Worm (Caenorhabditis elegans) whole organism, early embryonic: Measurements from ENCODE around the gene C15B12.4.

Experiments used
- B0310.2 ChIP-seq: sonication (generic microtip); optimal IDR thresholded peaks from 2 replicates; lab custom pipeline; 2016; ENCODE audit warnings: mild to moderate bottlenecking, missing genetic modification characterization, missing compliant biosample characterization
- F13C5.2 ChIP-seq: sonication (generic microtip); optimal IDR thresholded peaks from 2 replicates; lab custom pipeline; 2017; ENCODE audit warnings: mild to moderate bottlenecking, missing genetic modification characterization, inconsistent platforms, missing compliant biosample characterization
- aly-1 ChIP-seq: sonication (generic microtip); optimal IDR thresholded peaks from 2 replicates; lab custom pipeline; 2016; ENCODE audit warnings: missing genetic modification characterization, missing compliant biosample characterization
- ama-1 ChIP-seq: fragments of 150-350 bp; optimal IDR thresholded peaks from 2 replicates; lab custom pipeline; 2014
- ceh-13 ChIP-seq: fragments of 200-800 bp; sonication (Bioruptor generic); optimal IDR thresholded peaks from 2 replicates; lab custom pipeline; 2018; ENCODE audit warnings: mild to moderate bottlenecking, missing genetic modification characterization, missing compliant biosample characterization
- ceh-36 ChIP-seq: sonication (generic microtip); optimal IDR thresholded peaks from 2 replicates; lab custom pipeline; 2016; ENCODE audit warnings: missing genetic modification characterization, inconsistent platforms, missing compliant biosample characterization
- ets-7 ChIP-seq: sonication (generic microtip); optimal IDR thresholded peaks from 2 replicates; lab custom pipeline; 2016; ENCODE audit warnings: missing genotype, missing genetic modification characterization, missing compliant biosample characterization
- flt-1 ChIP-seq: fragments of 200-800 bp; sonication (Bioruptor generic); IDR thresholded peaks from 2 replicates; pipeline ENCODE4 v1.3.6; 2022; ENCODE audit warnings: missing genetic modification characterization, missing compliant biosample characterization
- hmbx-1 ChIP-seq: sonication (generic microtip); optimal IDR thresholded peaks from 2 replicates; lab custom pipeline; 2016; ENCODE audit warnings: mild to moderate bottlenecking, missing genetic modification characterization, missing compliant biosample characterization
- hmg-4 ChIP-seq: fragments of 200-800 bp; sonication (Bioruptor generic); optimal IDR thresholded peaks from 2 replicates; lab custom pipeline; 2018; ENCODE audit warnings: mild to moderate bottlenecking, missing genetic modification characterization, missing compliant biosample characterization
- hnd-1 ChIP-seq: sonication (generic microtip); optimal IDR thresholded peaks from 2 replicates; lab custom pipeline; 2016; ENCODE audit warnings: missing genetic modification characterization, missing compliant biosample characterization
- pes-1 ChIP-seq: fragments of 200-800 bp; sonication (Bioruptor generic); IDR thresholded peaks from 2 replicates; pipeline ENCODE4 v1.3.6; 2022; ENCODE audit warnings: missing genetic modification reagents, missing genetic modification characterization, missing compliant biosample characterization
- scrt-1 ChIP-seq: fragments of 200-800 bp; sonication (Bioruptor generic); IDR thresholded peaks from 2 replicates; pipeline ENCODE4 v1.3.6; 2022; ENCODE audit warnings: missing genetic modification characterization, missing compliant biosample characterization
- sea-1 ChIP-seq: fragments of 200-800 bp; sonication (Bioruptor generic); conservative IDR thresholded peaks from 2 replicates; pipeline ENCODE4 v1.3.6; 2022; ENCODE audit warnings: missing genetic modification characterization, missing compliant biosample characterization
- tbx-11 ChIP-seq: fragments of 200-800 bp; sonication (Bioruptor generic); IDR thresholded peaks from 2 replicates; pipeline ENCODE4 v1.3.6; 2022; ENCODE audit warnings: missing genetic modification characterization, missing compliant biosample characterization
- tbx-37 ChIP-seq: fragments of 200-800 bp; sonication (Bioruptor generic); conservative IDR thresholded peaks from 2 replicates; pipeline ENCODE4 v1.3.6; 2022; ENCODE audit warnings: missing genetic modification reagents, missing genetic modification characterization, missing compliant biosample characterization
- tra-4 ChIP-seq: sonication (generic microtip); optimal IDR thresholded peaks from 2 replicates; lab custom pipeline; 2017; ENCODE audit warnings: missing genetic modification characterization, missing compliant biosample characterization

C15B12.4 gene

ce11 chrX:6503148-6503547 lies 29.6 kb upstream of the C15B12.4 start:
- TF ChIP-seq sea-1 (GFP tag; lab: Robert Waterston, UW) (no peak), tbx-11 (no peak)

- TF ChIP-seq ceh-13 (GFP tag; lab: Kevin White, UChicago): no peak
- TF ChIP-seq B0310.2: no peak
- TF ChIP-seq aly-1 (tag; lab: Kevin White, UChicago): no peak
- TF ChIP-seq flt-1 (GFP tag; lab: Robert Waterston, UW): no peak
- no peak for TF ChIP-seq pes-1 (GFP tag; lab: Robert Waterston, UW)
- TF ChIP-seq hmg-4: no peak
- TF ChIP-seq hmbx-1 (tag; lab: Kevin White, UChicago): no peak
- TF ChIP-seq hnd-1: no peak
- TF ChIP-seq F13C5.2 (tag; lab: Kevin White, UChicago): no peak
- TF ChIP-seq tbx-11: no peak
- TF ChIP-seq tra-4 (tag; lab: Kevin White, UChicago): no peak
- no peak for TF ChIP-seq tbx-37 (GFP tag; lab: Robert Waterston, UW)
- TF ChIP-seq ceh-36: no peak
- TF ChIP-seq ama-1: no peak
- TF ChIP-seq scrt-1 (GFP tag; lab: Robert Waterston, UW): no peak
- TF ChIP-seq ets-7 (tag; lab: Kevin White, UChicago): no peak
- no peak for TF ChIP-seq sea-1 (GFP tag; lab: Robert Waterston, UW)
These were observed 26.2 kb upstream of the C15B12.4 start, which contains the start of gene actl-1 for ce11 chrX:6499736-6500135. Gene actl-1 (minus strand): TSS chrX:6499836.

- TF ChIP-seq B0310.2 (no peak), flt-1 (GFP tag; lab: Robert Waterston, UW) (no peak), ceh-36 (no peak), F13C5.2 (tag; lab: Kevin White, UChicago) (no peak), tbx-11 (no peak), ceh-13 (GFP tag; lab: Kevin White, UChicago) (no peak), hmbx-1 (tag; lab: Kevin White, UChicago) (no peak), ama-1 (no peak), aly-1 (tag; lab: Kevin White, UChicago) (no peak), sea-1 (GFP tag; lab: Robert Waterston, UW) (no peak)
These were observed 11.2 kb upstream of the C15B12.4 start, which contains the start of gene gar-1 for ce11 chrX:6484780-6485179. Gene gar-1 (minus strand): TSS chrX:6484880.

- no peak for TF ChIP-seq hmbx-1 (tag; lab: Kevin White, UChicago)
- TF ChIP-seq ets-7 (tag; lab: Kevin White, UChicago): no peak
- TF ChIP-seq tra-4 (tag; lab: Kevin White, UChicago): no peak
These were observed 3.0 kb upstream of the C15B12.4 start, which contains the start of gene C15B12.1 for ce11 chrX:6476540-6476939. Gene C15B12.1 (plus strand): TSS chrX:6476810.

- TF ChIP-seq B0310.2: no peak
- TF ChIP-seq tbx-11: no peak
- TF ChIP-seq hnd-1: no peak
- TF ChIP-seq aly-1 (tag; lab: Kevin White, UChicago): no peak
- TF ChIP-seq hmbx-1 (tag; lab: Kevin White, UChicago): no peak
- no peak for TF ChIP-seq tbx-37 (GFP tag; lab: Robert Waterston, UW)
- TF ChIP-seq flt-1 (GFP tag; lab: Robert Waterston, UW): no peak
- no peak for TF ChIP-seq sea-1 (GFP tag; lab: Robert Waterston, UW)
- no peak for TF ChIP-seq F13C5.2 (tag; lab: Kevin White, UChicago)
- TF ChIP-seq pes-1 (GFP tag; lab: Robert Waterston, UW): no peak
- TF ChIP-seq ama-1: no peak
- TF ChIP-seq ets-7 (tag; lab: Kevin White, UChicago): no peak
- TF ChIP-seq ceh-13 (GFP tag; lab: Kevin White, UChicago): no peak
- no peak for TF ChIP-seq tra-4 (tag; lab: Kevin White, UChicago)
- TF ChIP-seq hmg-4: no peak
These were observed 5.0 kb downstream of the C15B12.4 start, which contains the start of gene C15B12.9 for ce11 chrX:6468499-6468898. Gene C15B12.9 (plus strand): TSS chrX:6468799.

- no peak for TF ChIP-seq ceh-13 (GFP tag; lab: Kevin White, UChicago)
- no peak for TF ChIP-seq aly-1 (tag; lab: Kevin White, UChicago)
- no peak for TF ChIP-seq hmbx-1 (tag; lab: Kevin White, UChicago)
- no peak for TF ChIP-seq ceh-36
- TF ChIP-seq tbx-37 (GFP tag; lab: Robert Waterston, UW): no peak
- no peak for TF ChIP-seq tra-4 (tag; lab: Kevin White, UChicago)
- TF ChIP-seq sea-1 (GFP tag; lab: Robert Waterston, UW): no peak
- TF ChIP-seq flt-1 (GFP tag; lab: Robert Waterston, UW): no peak
- no peak for TF ChIP-seq pes-1 (GFP tag; lab: Robert Waterston, UW)
- TF ChIP-seq hnd-1: no peak
- TF ChIP-seq F13C5.2 (tag; lab: Kevin White, UChicago): no peak
- no peak for TF ChIP-seq ama-1
- no peak for TF ChIP-seq tbx-11
- no peak for TF ChIP-seq B0310.2
- no peak for TF ChIP-seq ets-7 (tag; lab: Kevin White, UChicago)
- TF ChIP-seq hmg-4: no peak
These were observed 6.1 kb downstream of the C15B12.4 start, which contains the start of gene C15B12.3 for ce11 chrX:6467462-6467861. Gene C15B12.3 (minus strand): TSS chrX:6467562.

- no peak for TF ChIP-seq pes-1 (GFP tag; lab: Robert Waterston, UW)
- TF ChIP-seq flt-1 (GFP tag; lab: Robert Waterston, UW): no peak
- TF ChIP-seq B0310.2: no peak
- no peak for TF ChIP-seq ceh-36
- no peak for TF ChIP-seq tbx-11
These were observed 10.5 kb downstream of the C15B12.4 start, which contains the start of gene C15B12.2 for ce11 chrX:6462995-6463462. Gene C15B12.2 (plus strand): TSS chrX:6463412.

- TF ChIP-seq ceh-36: no peak
- TF ChIP-seq tbx-37 (GFP tag; lab: Robert Waterston, UW): no peak
- no peak for TF ChIP-seq flt-1 (GFP tag; lab: Robert Waterston, UW)
- no peak for TF ChIP-seq aly-1 (tag; lab: Kevin White, UChicago)
- no peak for TF ChIP-seq hmg-4
- TF ChIP-seq ceh-13 (GFP tag; lab: Kevin White, UChicago): no peak
- no peak for TF ChIP-seq hmbx-1 (tag; lab: Kevin White, UChicago)
- TF ChIP-seq B0310.2: no peak
- no peak for TF ChIP-seq scrt-1 (GFP tag; lab: Robert Waterston, UW)
- no peak for TF ChIP-seq F13C5.2 (tag; lab: Kevin White, UChicago)
- no peak for TF ChIP-seq ama-1
- no peak for TF ChIP-seq pes-1 (GFP tag; lab: Robert Waterston, UW)
- TF ChIP-seq tra-4 (tag; lab: Kevin White, UChicago): no peak
- no peak for TF ChIP-seq ets-7 (tag; lab: Kevin White, UChicago)
These were observed 11.1 kb downstream of the C15B12.4 start for ce11 chrX:6462479-6462878.
